Fruit fly (Drosophila melanogaster): ENCODE results near the gene CG5478.

Gene CG5478

DNA sequence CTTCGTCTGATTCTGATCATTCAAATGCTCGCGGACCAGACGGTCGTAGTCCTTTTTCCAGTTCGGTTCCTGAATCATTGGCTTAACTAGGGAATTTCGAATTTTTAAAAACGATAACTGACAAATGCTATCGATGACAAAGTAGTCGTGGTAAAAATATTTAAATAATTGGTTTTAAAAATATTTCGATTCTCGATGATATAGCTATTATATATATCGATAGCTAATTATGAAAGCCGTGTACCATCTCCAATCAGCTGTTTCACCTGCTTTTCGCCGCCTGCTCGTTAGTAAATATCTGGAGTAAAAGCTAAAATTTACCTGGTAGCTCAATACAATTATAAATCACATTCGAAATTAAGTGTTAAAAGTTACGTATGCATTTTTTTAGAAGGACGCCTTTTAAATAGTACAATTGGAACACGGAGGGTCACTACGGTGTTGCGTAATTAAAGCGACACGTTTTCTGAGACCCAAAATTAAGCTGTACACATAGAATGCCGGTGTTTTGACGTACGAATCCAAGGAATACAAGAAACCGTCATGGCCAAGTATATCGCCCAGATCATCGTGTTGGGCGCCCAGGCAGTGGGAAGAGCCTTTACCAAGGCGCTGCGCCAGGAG is at the start of gene CG5478, which contains the start of gene blp:
Gene CG5478, minus strand, starts transcription at position 126 of the 624 bp plus-strand sequence.
Gene blp, plus strand, starts transcription at position 239 of the 624 bp plus-strand sequence.
- TF ChIP-seq danr (GFP tag; IDR thresholded peaks at IDR 0.05) (no peak), CG6254 (GFP tag; optimal IDR thresholded peaks at IDR 0.05) (no peak), CG31365 (tag; optimal IDR thresholded peaks at IDR 0.05) (no peak), CG9797 (GFP tag; optimal IDR thresholded peaks at IDR 0.05) (no peak), Nf-YB (GFP tag; optimal IDR thresholded peaks at IDR 0.05) (no peak), CG13296 (GFP tag; optimal IDR thresholded peaks at IDR 0.05) (no peak), toy (GFP tag; IDR thresholded peaks at IDR 0.05) (no peak), gcm (GFP tag; optimal IDR thresholded peaks at IDR 0.05) (no peak), ranshi (GFP tag; IDR thresholded peaks at IDR 0.05) (no peak), CG1024 (GFP tag; IDR thresholded peaks at IDR 0.05) (no peak), CG8924 (tag; optimal IDR thresholded peaks at IDR 0.05) (no peak), CG3163 (GFP tag; optimal IDR thresholded peaks at IDR 0.05) (no peak), br (optimal IDR thresholded peaks at IDR 0.05) (no peak), disco-r (GFP tag; optimal IDR thresholded peaks at IDR 0.05) (no peak), CG1792 (GFP tag; optimal IDR thresholded peaks at IDR 0.05) (no peak), CG30431 (GFP tag; optimal IDR thresholded peaks at IDR 0.05) (no peak), CG10366 (GFP tag; IDR thresholded peaks at IDR 0.05) (no peak), CG6654 (GFP tag; optimal IDR thresholded peaks at IDR 0.05) (no peak), da (GFP tag; optimal IDR thresholded peaks at IDR 0.05) (no peak), pan (optimal IDR thresholded peaks at IDR 0.05) (no peak), pan (GFP tag; optimal IDR thresholded peaks at IDR 0.05 in 1 of 2, IDR thresholded peaks at IDR 0.05 in 1 of 2) (no peak), dmrt11E (tag; optimal IDR thresholded peaks at IDR 0.05) (no peak), chn (GFP tag; optimal IDR thresholded peaks at IDR 0.05) (no peak), Optix (GFP tag; IDR thresholded peaks at IDR 0.05) (no peak), CG42726 (GFP tag; IDR thresholded peaks at IDR 0.05; ENCODE audit: partially characterized antibody) (peak; percentile 33; the same call in 1 of the 2 replicates), CG11723 (GFP tag; optimal IDR thresholded peaks at IDR 0.05) (no peak), CG8478 (optimal IDR thresholded peaks at IDR 0.05) (no peak), ci (GFP tag; IDR thresholded peaks at IDR 0.05) (no peak), NK7.1 (GFP tag; optimal IDR thresholded peaks at IDR 0.05) (no peak), CG4360 (GFP tag; IDR thresholded peaks at IDR 0.05) (no peak), fd96Cb (tag; optimal IDR thresholded peaks at IDR 0.05) (no peak), Sry-δ (GFP tag; optimal IDR thresholded peaks at IDR 0.05) (peak; percentile 86), sens (GFP tag) (peak; percentile 69), ttk (GFP tag; IDR thresholded peaks at IDR 0.05) (no peak), CG12155 (GFP tag; optimal IDR thresholded peaks at IDR 0.05) (no peak), E2f1 (GFP tag; IDR thresholded peaks at IDR 0.05) (no peak), Chrac-16 (GFP tag; optimal IDR thresholded peaks at IDR 0.05) (no peak), CG17359 (tag; optimal IDR thresholded peaks at IDR 0.05) (no peak), Eip74EF (GFP tag; optimal IDR thresholded peaks at IDR 0.05) (no peak), cg (GFP tag; optimal IDR thresholded peaks at IDR 0.05) (no peak), fru (optimal IDR thresholded peaks at IDR 0.05) (no peak), sna (GFP tag; IDR thresholded peaks at IDR 0.05; ENCODE audit: partially characterized antibody) (peak; percentile 87), CG8359 (GFP tag; optimal IDR thresholded peaks at IDR 0.05; ENCODE audit: borderline replicate concordance) (no peak), D19B (GFP tag; optimal IDR thresholded peaks at IDR 0.05) (no peak), vfl (GFP tag; optimal IDR thresholded peaks at IDR 0.05) (no peak), mld (GFP tag; IDR thresholded peaks at IDR 0.05; ENCODE audit: partially characterized antibody) (peak; percentile 66; the same call in 2 of the 3 replicates), klu (GFP tag; IDR thresholded peaks at IDR 0.05) (no peak), Nf-YC (tag; optimal IDR thresholded peaks at IDR 0.05) (no peak), CG7839 (tag; optimal IDR thresholded peaks at IDR 0.05) (no peak), CG11247 (GFP tag; IDR thresholded peaks at IDR 0.05) (no peak), oc (tag; optimal IDR thresholded peaks at IDR 0.05) (no peak), lola (GFP tag; optimal IDR thresholded peaks at IDR 0.05) (no peak)

Measured in whole organism, embryonic.